Fruit fly (Drosophila melanogaster) whole organism, embryonic: Measurements from ENCODE around the gene CG43116.

Experiments
- BEAF-32 ChIP-seq: fragments of 200-800 bp; sonication (Bioruptor generic); optimal IDR thresholded peaks from 3 replicates; lab custom pipeline; 2017; ENCODE audit warnings: missing biosample characterization, missing genetic modification characterization, mild to moderate bottlenecking, moderate library complexity, missing genetic modification reagents
- C15 ChIP-seq: fragments of 200-800 bp; sonication (Bioruptor generic); IDR thresholded peaks from 3 replicates; pipeline ENCODE4 v1.3.6; 2022; ENCODE audit warnings: missing biosample characterization, missing genetic modification characterization
- CG10274 ChIP-seq: fragments of 200-800 bp; sonication (Bioruptor generic); optimal IDR thresholded peaks from 3 replicates; lab custom pipeline; 2017; ENCODE audit warnings: missing biosample characterization, mild to moderate bottlenecking, missing genetic modification characterization
- CG10462 ChIP-seq: fragments of 200-800 bp; sonication (Bioruptor generic); optimal IDR thresholded peaks from 2 replicates; lab custom pipeline; 2016; ENCODE audit warnings: missing biosample characterization, missing genetic modification characterization
- CG12391 ChIP-seq: fragments of 200-800 bp; sonication (Bioruptor generic); optimal IDR thresholded peaks from 3 replicates; lab custom pipeline; 2018; ENCODE audit warnings: missing biosample characterization, mild to moderate bottlenecking, missing genetic modification characterization, moderate library complexity
- CG16815 ChIP-seq: fragments of 200-800 bp; sonication (Bioruptor generic); optimal IDR thresholded peaks from 3 replicates; lab custom pipeline; 2017; ENCODE audit warnings: missing biosample characterization, mild to moderate bottlenecking, missing genetic modification characterization
- CG17359 ChIP-seq: fragments of 200-800 bp; sonication (Bioruptor generic); optimal IDR thresholded peaks from 3 replicates; lab custom pipeline; 2018; ENCODE audit warnings: missing biosample characterization, mild to moderate bottlenecking, missing genetic modification characterization, moderate library complexity
- CG2202 ChIP-seq: fragments of 200-800 bp; sonication (Bioruptor generic); optimal IDR thresholded peaks from 2 replicates; lab custom pipeline; 2018; ENCODE audit warnings: missing biosample characterization, mild to moderate bottlenecking, missing genetic modification characterization
- CG33557 ChIP-seq: fragments of 200-800 bp; sonication (Bioruptor generic); optimal IDR thresholded peaks from 2 replicates; lab custom pipeline; 2019; ENCODE audit warnings: missing biosample characterization, mild to moderate bottlenecking, missing genetic modification characterization, moderate library complexity
- CG34224 ChIP-seq: fragments of 200-800 bp; sonication (Bioruptor generic); IDR thresholded peaks from 3 replicates; pipeline ENCODE4 v1.3.6; 2022; ENCODE audit warnings: missing biosample characterization, missing genetic modification characterization; ENCODE audit not compliant: partially characterized antibody
- CG3726 ChIP-seq: fragments of 200-800 bp; sonication (Bioruptor generic); IDR thresholded peaks from 3 replicates; pipeline ENCODE4, ENCODE4 v1.3.6; 2022; ENCODE audit warnings: missing biosample characterization, missing genetic modification characterization
- CG5180 ChIP-seq: fragments of 200-800 bp; sonication (Bioruptor generic); optimal IDR thresholded peaks from 3 replicates; lab custom pipeline; 2017; ENCODE audit warnings: missing biosample characterization, missing genetic modification characterization, mild to moderate bottlenecking, moderate library complexity, missing genetic modification reagents
- CG6854 ChIP-seq: fragments of 200-800 bp; sonication (Bioruptor generic); optimal IDR thresholded peaks from 3 replicates; lab custom pipeline; 2017; ENCODE audit warnings: missing biosample characterization, mild to moderate bottlenecking, missing genetic modification characterization
- CG7745 ChIP-seq: fragments of 200-800 bp; sonication (Bioruptor generic); optimal IDR thresholded peaks from 2 replicates; lab custom pipeline; 2018; ENCODE audit warnings: missing biosample characterization, mild to moderate bottlenecking, missing genetic modification characterization, moderate library complexity
- CG7963 ChIP-seq: fragments of 200-800 bp; sonication (Bioruptor generic); IDR thresholded peaks from 3 replicates; pipeline ENCODE4 v1.3.6; 2022; ENCODE audit warnings: missing biosample characterization, missing genetic modification characterization; ENCODE audit not compliant: partially characterized antibody
- CG9797 ChIP-seq: fragments of 200-800 bp; sonication (Bioruptor generic); optimal IDR thresholded peaks from 3 replicates; lab custom pipeline; 2018; ENCODE audit warnings: missing biosample characterization, mild to moderate bottlenecking, missing genetic modification characterization
- Chrac-16 ChIP-seq: fragments of 200-800 bp; sonication (Bioruptor generic); optimal IDR thresholded peaks from 3 replicates; lab custom pipeline; 2016; ENCODE audit warnings: missing biosample characterization, missing genetic modification characterization
- D19B ChIP-seq: fragments of 200-800 bp; sonication (Bioruptor generic); optimal IDR thresholded peaks from 2 replicates; lab custom pipeline; 2017; ENCODE audit warnings: missing biosample characterization, mild to moderate bottlenecking, missing genetic modification characterization
- Deaf1 ChIP-seq: fragments of 200-800 bp; optimal IDR thresholded peaks from 3 replicates; lab custom pipeline; 2019; ENCODE audit warnings: missing biosample characterization, mild to moderate bottlenecking, missing genetic modification characterization, moderate library complexity
- Gsc ChIP-seq: fragments of 200-800 bp; sonication (Bioruptor generic); IDR thresholded peaks from 2 replicates; pipeline ENCODE4 v1.3.6; 2022; ENCODE audit warnings: missing biosample characterization, missing genetic modification characterization
- Hmx ChIP-seq: fragments of 200-800 bp; sonication (Bioruptor generic); optimal IDR thresholded peaks from 2 replicates; lab custom pipeline; 2016; ENCODE audit warnings: missing biosample characterization, missing genetic modification characterization
- Kr ChIP-seq: fragments of 200-800 bp; sonication (Bioruptor generic); optimal IDR thresholded peaks from 2 replicates; lab custom pipeline; 2017; ENCODE audit warnings: missing biosample characterization, mild to moderate bottlenecking, missing genetic modification characterization
- NC2β ChIP-seq: fragments of 200-800 bp; sonication (Bioruptor generic); optimal IDR thresholded peaks from 2 replicates; lab custom pipeline; 2016; ENCODE audit warnings: missing biosample characterization, missing genetic modification characterization
- Nf-YB ChIP-seq: fragments of 200-800 bp; sonication (Bioruptor generic); optimal IDR thresholded peaks from 3 replicates; lab custom pipeline; 2019; ENCODE audit warnings: missing biosample characterization, mild to moderate bottlenecking, missing genetic modification characterization, moderate library complexity
- Opbp ChIP-seq: fragments of 200-800 bp; sonication (Bioruptor generic); IDR thresholded peaks from 3 replicates; pipeline ENCODE4 v1.3.6; 2022; ENCODE audit warnings: missing biosample characterization, missing genetic modification characterization; ENCODE audit not compliant: partially characterized antibody
- Rx ChIP-seq: fragments of 200-800 bp; sonication (Bioruptor generic); IDR thresholded peaks from 2 replicates; pipeline ENCODE4 v1.3.6; 2022; ENCODE audit warnings: missing biosample characterization, missing genetic modification characterization
- Stat92E ChIP-seq, 3 experiments: fragments of >200 bp in 2 of 3; fragments of 200-800 bp in 1 of 3; sonication (Bioruptor generic) in 1 of 3; optimal IDR thresholded peaks; 2 replicates each; lab custom pipeline; 2017 to 2019; ENCODE audit warnings: missing biosample characterization in 3 of 3, missing genetic modification characterization in 3 of 3, mild to moderate bottlenecking in 1 of 3, moderate library complexity in 1 of 3
- Vsx1 ChIP-seq: fragments of 200-800 bp; sonication (Bioruptor generic); optimal IDR thresholded peaks from 2 replicates; lab custom pipeline; 2017; ENCODE audit warnings: missing biosample characterization, mild to moderate bottlenecking, missing genetic modification characterization, missing genetic modification reagents
- Xbp1 ChIP-seq: fragments of 200-800 bp; sonication (Bioruptor generic); optimal IDR thresholded peaks from 3 replicates; lab custom pipeline; 2016; ENCODE audit warnings: missing biosample characterization, mild to moderate bottlenecking, missing genetic modification characterization
- ac ChIP-seq: fragments of 200-800 bp; sonication (Bioruptor generic); optimal IDR thresholded peaks from 3 replicates; lab custom pipeline; 2017; ENCODE audit warnings: missing biosample characterization, mild to moderate bottlenecking, missing genetic modification characterization
- ap ChIP-seq: fragments of 200-800 bp; sonication (Bioruptor generic); IDR thresholded peaks from 2 replicates; pipeline ENCODE4 v1.3.6; 2022; ENCODE audit warnings: missing biosample characterization, missing genetic modification characterization
- ara ChIP-seq: fragments of 200-800 bp; sonication (Bioruptor generic); IDR thresholded peaks from 2 replicates; pipeline ENCODE4 v1.3.6; 2022; ENCODE audit warnings: missing biosample characterization, missing genetic modification characterization
- cg ChIP-seq: fragments of 200-800 bp; sonication (Bioruptor generic); optimal IDR thresholded peaks from 3 replicates; lab custom pipeline; 2019; ENCODE audit warnings: missing biosample characterization, mild to moderate bottlenecking, missing genetic modification characterization, moderate library complexity
- da ChIP-seq: fragments of 200-800 bp; sonication (Bioruptor generic); optimal IDR thresholded peaks from 2 replicates; lab custom pipeline; 2016; ENCODE audit warnings: missing biosample characterization, missing genetic modification characterization
- dan ChIP-seq: fragments of 200-800 bp; sonication (Bioruptor generic); IDR thresholded peaks from 2 replicates; pipeline ENCODE4 v1.3.6; 2022; ENCODE audit warnings: missing biosample characterization, missing genetic modification characterization
- dimm ChIP-seq: fragments of 200-800 bp; sonication (Bioruptor generic); IDR thresholded peaks from 2 replicates; pipeline ENCODE4 v1.3.6; 2022; ENCODE audit warnings: missing biosample characterization, missing genetic modification characterization
- disco-r ChIP-seq: fragments of 200-800 bp; sonication (Bioruptor generic); optimal IDR thresholded peaks from 2 replicates; lab custom pipeline; 2016; ENCODE audit warnings: missing biosample characterization, missing genetic modification characterization
- ems ChIP-seq: fragments of 200-800 bp; sonication (Bioruptor generic); optimal IDR thresholded peaks from 3 replicates; lab custom pipeline; 2016; ENCODE audit warnings: missing biosample characterization, missing genetic modification characterization
- gcm ChIP-seq: fragments of 200-800 bp; sonication (Bioruptor generic); optimal IDR thresholded peaks from 2 replicates; lab custom pipeline; 2019; ENCODE audit warnings: missing biosample characterization, mild to moderate bottlenecking, missing genetic modification characterization, moderate library complexity
- kay ChIP-seq: fragments of 200-800 bp; sonication (Bioruptor generic); optimal IDR thresholded peaks from 2 replicates; lab custom pipeline; 2016; ENCODE audit warnings: missing biosample characterization, missing genetic modification characterization
- kni ChIP-seq: fragments of 200-800 bp; sonication (Bioruptor generic); optimal IDR thresholded peaks from 3 replicates; lab custom pipeline; 2017; ENCODE audit warnings: mild to moderate bottlenecking, missing biosample characterization, missing genetic modification reagents, missing genetic modification characterization
- nau ChIP-seq: fragments of 200-800 bp; sonication (Bioruptor generic); optimal IDR thresholded peaks from 3 replicates; lab custom pipeline; 2017; ENCODE audit warnings: missing biosample characterization, mild to moderate bottlenecking, missing genetic modification characterization, missing genetic modification reagents
- odd ChIP-seq: fragments of 200-800 bp; sonication (Bioruptor generic); optimal IDR thresholded peaks from 2 replicates; lab custom pipeline; 2017; ENCODE audit warnings: missing biosample characterization, mild to moderate bottlenecking, missing genetic modification characterization
- pan ChIP-seq, 4 experiments: fragments of >200 bp in 3 of 4; fragments of 200-800 bp in 1 of 4; sonication (Bioruptor generic) in 1 of 4; optimal IDR thresholded peaks in 3 of 4; IDR thresholded peaks in 1 of 4; 2 replicates each; pipeline versions ENCODE4 v1.3.6 to Lab custom; 2017 to 2022; ENCODE audit warnings: missing biosample characterization in 2 of 4, missing genetic modification characterization in 2 of 4, mixed read lengths in 1 of 4
- psq ChIP-seq: fragments of 200-800 bp; sonication (Bioruptor generic); optimal IDR thresholded peaks from 2 replicates; lab custom pipeline; 2017; ENCODE audit warnings: missing biosample characterization, missing genetic modification characterization
- schlank ChIP-seq: fragments of 200-800 bp; sonication (Bioruptor generic); optimal IDR thresholded peaks from 2 replicates; lab custom pipeline; 2018; ENCODE audit warnings: missing biosample characterization, mild to moderate bottlenecking, missing genetic modification characterization
- scrt ChIP-seq: fragments of 200-800 bp; sonication (Bioruptor generic); optimal IDR thresholded peaks from 2 replicates; lab custom pipeline; 2018; ENCODE audit warnings: missing biosample characterization, mild to moderate bottlenecking, missing genetic modification characterization, moderate library complexity
- sd ChIP-seq: fragments of 200-800 bp; sonication (Bioruptor generic); optimal IDR thresholded peaks from 3 replicates; lab custom pipeline; 2018; ENCODE audit warnings: missing biosample characterization, mild to moderate bottlenecking, missing genetic modification characterization, moderate library complexity
- seq ChIP-seq: fragments of 200-800 bp; sonication (Bioruptor generic); IDR thresholded peaks from 2 replicates; pipeline ENCODE4 v1.3.6; 2022; ENCODE audit warnings: missing biosample characterization, missing genetic modification characterization
- slou ChIP-seq: fragments of 200-800 bp; sonication (Bioruptor generic); optimal IDR thresholded peaks from 3 replicates; lab custom pipeline; 2016; ENCODE audit warnings: missing biosample characterization, missing genetic modification characterization

Gene CG43116

dm6 chr3R:26030562-26030961, 33.8 kb upstream of the CG43116 start (continued):
- TF ChIP-seq Stat92E (GFP tag; optimal IDR thresholded peaks at IDR 0.05; lab: Kevin White, UChicago) (peak in 1 of 3 experiments; percentile 6), CG9797 (GFP tag; lab: Kevin White, UChicago) (no peak), BEAF-32 (GFP tag; lab: Kevin White, UChicago) (no peak), Hmx (GFP tag; lab: Kevin White, UChicago) (no peak), D19B (GFP tag; lab: Kevin White, UChicago) (no peak), disco-r (GFP tag; lab: Kevin White, UChicago) (no peak), Opbp (no peak), odd (GFP tag; lab: Kevin White, UChicago) (peak; percentile 64), psq (GFP tag; lab: Kevin White, UChicago) (no peak), CG3726 (GFP tag; lab: Robert Waterston, UW) (no peak), CG6854 (no peak), Deaf1 (tag; lab: Kevin White, UChicago) (peak; percentile 37), Chrac-16 (GFP tag; lab: Kevin White, UChicago) (no peak), ems (GFP tag; lab: Kevin White, UChicago) (no peak), CG16815 (no peak), C15 (GFP tag; lab: Robert Waterston, UW) (no peak), CG7745 (no peak), Rx (GFP tag; lab: Robert Waterston, UW) (no peak), CG34224 (GFP tag; lab: Robert Waterston, UW) (no peak), dimm (GFP tag; lab: Robert Waterston, UW) (no peak), sd (tag; lab: Kevin White, UChicago) (no peak), kni (peak; percentile 84), CG5180 (GFP tag; lab: Kevin White, UChicago) (no peak), Nf-YB (GFP tag; lab: Kevin White, UChicago) (no peak), ap (no peak), Gsc (GFP tag; lab: Robert Waterston, UW) (no peak), kay (GFP tag; lab: Kevin White, UChicago) (no peak), CG10274 (GFP tag; lab: Kevin White, UChicago) (no peak), pan (optimal IDR thresholded peaks at IDR 0.05; lab: Kevin White, UChicago) (no peak), pan (GFP tag; optimal IDR thresholded peaks at IDR 0.05 in 1 of 2, IDR thresholded peaks at IDR 0.05 in 1 of 2) (no peak), seq (GFP tag; lab: Robert Waterston, UW) (no peak), nau (no peak), Kr (GFP tag; lab: Kevin White, UChicago) (peak; percentile 54), scrt (GFP tag; lab: Kevin White, UChicago) (no peak), NC2β (GFP tag; lab: Kevin White, UChicago) (no peak), CG17359 (tag; lab: Kevin White, UChicago) (no peak), Xbp1 (GFP tag; lab: Kevin White, UChicago) (no peak), gcm (peak; percentile 21), da (GFP tag; lab: Kevin White, UChicago) (peak; percentile 45), ac (GFP tag; lab: Kevin White, UChicago) (peak; percentile 90), dan (GFP tag; lab: Robert Waterston, UW) (no peak), CG2202 (tag; lab: Kevin White, UChicago) (no peak), CG12391 (tag; lab: Kevin White, UChicago) (no peak), CG10462 (GFP tag; lab: Kevin White, UChicago) (no peak), slou (GFP tag; lab: Kevin White, UChicago) (no peak), ara (no peak), schlank (no peak), CG7963 (GFP tag; lab: Robert Waterston, UW) (no peak), Vsx1 (GFP tag; lab: Kevin White, UChicago) (no peak), CG33557 (no peak), cg (GFP tag; lab: Kevin White, UChicago) (peak; percentile 78)
